Fruit fly (Drosophila melanogaster): ENCODE results near the gene bcn92.

Gene bcn92

dm6 chrX:2123013-2123964 lies 26.2 kb downstream of the bcn92 start, which contains the start of gene ph-d (continued):
- TF ChIP-seq ind (GFP tag; optimal IDR thresholded peaks at IDR 0.05) (peak; percentile 46), CG6854 (GFP tag; optimal IDR thresholded peaks at IDR 0.05) (no peak), Lim3 (GFP tag; IDR thresholded peaks at IDR 0.05) (no peak), MTF-1 (GFP tag; optimal IDR thresholded peaks at IDR 0.05; ENCODE audit: borderline replicate concordance) (peak; percentile 70), Dad (GFP tag; optimal IDR thresholded peaks at IDR 0.05) (no peak), CG18476 (GFP tag; optimal IDR thresholded peaks at IDR 0.05) (no peak), ara (GFP tag; IDR thresholded peaks at IDR 0.05) (no peak), Abd-B (GFP tag; optimal IDR thresholded peaks at IDR 0.05) (no peak), lilli (GFP tag; optimal IDR thresholded peaks at IDR 0.05) (peak; percentile 52), CG7745 (tag; optimal IDR thresholded peaks at IDR 0.05) (no peak), CG17802 (tag; optimal IDR thresholded peaks at IDR 0.05) (peak; percentile 4), CG6254 (GFP tag; optimal IDR thresholded peaks at IDR 0.05) (no peak), Trl (optimal IDR thresholded peaks at IDR 0.05) (peak; percentile 71 to 85), Trl (GFP tag; optimal IDR thresholded peaks at IDR 0.05) (peak; percentile 27), HLH3B (GFP tag; IDR thresholded peaks at IDR 0.05) (peak; percentile 42; the same call in 1 of the 2 replicates), usp (GFP tag; optimal IDR thresholded peaks at IDR 0.05) (no peak), salm (tag; optimal IDR thresholded peaks at IDR 0.05) (peak; percentile 32), amos (GFP tag; IDR thresholded peaks at IDR 0.05; ENCODE audit: partially characterized antibody) (no peak), Mrtf (GFP tag; IDR thresholded peaks at IDR 0.05) (no peak; the same call in 2 of the 3 replicates), Sin3A (optimal IDR thresholded peaks at IDR 0.05) (no peak), CG11696 (GFP tag; IDR thresholded peaks at IDR 0.05) (0 out of 2 replicates have a peak, but pooled peaks have one; percentile 31), tup (GFP tag; optimal IDR thresholded peaks at IDR 0.05) (no peak), HHEX (GFP tag; optimal IDR thresholded peaks at IDR 0.05) (peak; percentile 63), CG2116 (GFP tag; optimal IDR thresholded peaks at IDR 0.05) (peak; percentile 47), CG6765 (GFP tag; optimal IDR thresholded peaks at IDR 0.05) (no peak), sna (GFP tag; IDR thresholded peaks at IDR 0.05; ENCODE audit: partially characterized antibody) (no peak), Poxn (GFP tag; IDR thresholded peaks at IDR 0.05) (no peak), CG10147 (GFP tag; optimal IDR thresholded peaks at IDR 0.05) (no peak), vvl (GFP tag; IDR thresholded peaks at IDR 0.05) (peak; percentile 70), dimm (GFP tag; IDR thresholded peaks at IDR 0.05) (no peak), eyg (GFP tag; optimal IDR thresholded peaks at IDR 0.05) (no peak), Atf3 (GFP tag; optimal IDR thresholded peaks at IDR 0.05) (no peak), knrl (GFP tag; IDR thresholded peaks at IDR 0.05; ENCODE audit: partially characterized antibody) (0 out of 3 replicates have a peak, but pooled peaks have one; percentile 24), slou (GFP tag; optimal IDR thresholded peaks at IDR 0.05) (no peak), CG14860 (GFP tag; IDR thresholded peaks at IDR 0.05; ENCODE audit: partially characterized antibody) (no peak), Ada2b (GFP tag; IDR thresholded peaks at IDR 0.05) (peak; percentile 26; the same call in 1 of the 2 replicates), esg (GFP tag; conservative IDR thresholded peaks at IDR 0.05) (0 out of 2 replicates have a peak, but pooled peaks have one; percentile 19), CG14710 (tag; optimal IDR thresholded peaks at IDR 0.05) (peak; percentile 29), ranshi (GFP tag; IDR thresholded peaks at IDR 0.05) (no peak), chm (GFP tag; IDR thresholded peaks at IDR 0.05) (peak; percentile 25), bowl (GFP tag; IDR thresholded peaks at IDR 0.05) (no peak), lola (GFP tag; optimal IDR thresholded peaks at IDR 0.05) (peak in 1 of 3 experiments; percentile 58), Opbp (GFP tag; IDR thresholded peaks at IDR 0.05; ENCODE audit: partially characterized antibody) (peak; percentile 50; the same call in 2 of the 3 replicates), shn (GFP tag; optimal IDR thresholded peaks at IDR 0.05) (no peak), gem (tag; optimal IDR thresholded peaks at IDR 0.05) (peak; percentile 74), CG12942 (GFP tag; optimal IDR thresholded peaks at IDR 0.05) (no peak), CG1647 (GFP tag; optimal IDR thresholded peaks at IDR 0.05) (peak; percentile 33), Doc3 (GFP tag; IDR thresholded peaks at IDR 0.05; ENCODE audit: partially characterized antibody) (no peak)

Measured in whole organism, embryonic.